Worm (Caenorhabditis elegans) whole organism, young adult: ENCODE measurements around the gene mlc-2.

Experiments
- B0035.1 ChIP-seq: sonication (generic microtip); optimal IDR thresholded peaks from 2 replicates; lab custom pipeline; 2016; ENCODE audit warnings: missing genetic modification characterization, mild to moderate bottlenecking, missing compliant biosample characterization, missing genotype, missing genetic modification reagents
- F10E7.11 ChIP-seq: sonication (generic microtip); optimal IDR thresholded peaks from 2 replicates; lab custom pipeline; 2017; ENCODE audit warnings: mild to moderate bottlenecking, missing genetic modification characterization, moderate library complexity, missing compliant biosample characterization
- F57A8.1 ChIP-seq: fragments of 200-800 bp; sonication (Bioruptor generic); optimal IDR thresholded peaks from 2 replicates; lab custom pipeline; 2018; ENCODE audit warnings: mild to moderate bottlenecking, missing genetic modification characterization, moderate library complexity, missing compliant biosample characterization
- K11D2.4 ChIP-seq: fragments of 200-800 bp; sonication (Bioruptor generic); IDR thresholded peaks from 2 replicates; pipeline ENCODE4 v1.3.6; 2022; ENCODE audit warnings: missing genetic modification reagents, missing genetic modification characterization, missing compliant biosample characterization
- bed-2 ChIP-seq: fragments of 200-800 bp; sonication (Bioruptor generic); IDR thresholded peaks from 2 replicates; pipeline ENCODE4 v1.3.6; 2022; ENCODE audit warnings: missing genetic modification reagents, missing genetic modification characterization, missing compliant biosample characterization
- ccch-3 ChIP-seq: fragments of 200-800 bp; sonication (Bioruptor generic); optimal IDR thresholded peaks from 2 replicates; lab custom pipeline; 2018; ENCODE audit warnings: mild to moderate bottlenecking, missing genetic modification characterization, missing compliant biosample characterization
- dpl-1 ChIP-seq: fragments of 150-350 bp; optimal IDR thresholded peaks from 2 replicates; lab custom pipeline; 2014; ENCODE audit warnings: missing biosample characterization, missing genetic modification reagents, missing genetic modification characterization
- him-1 ChIP-seq: sonication (generic microtip); optimal IDR thresholded peaks from 2 replicates; lab custom pipeline; 2016; ENCODE audit warnings: missing genotype, missing genetic modification reagents, missing genetic modification characterization, missing compliant biosample characterization
- nhr-179 ChIP-seq: sonication (generic microtip); optimal IDR thresholded peaks from 2 replicates; lab custom pipeline; 2016; ENCODE audit warnings: mild to moderate bottlenecking, missing genetic modification characterization, missing compliant biosample characterization
- sea-2 ChIP-seq: fragments of 200-800 bp; sonication (Bioruptor generic); IDR thresholded peaks from 2 replicates; pipeline ENCODE4 v1.3.6; 2022; ENCODE audit warnings: missing genetic modification characterization, missing compliant biosample characterization
- snpc-4 ChIP-seq, 5 experiments: fragments of 150-350 bp in 1 of 5; sonication (generic microtip) in 4 of 5; optimal IDR thresholded peaks; 2 replicates each; lab custom pipeline; 2014 to 2018; ENCODE audit warnings: missing genetic modification characterization in 5 of 5, missing biosample characterization in 3 of 5, antibody characterized with exemption in 2 of 5, mild to moderate bottlenecking in 2 of 5, missing compliant biosample characterization in 2 of 5, missing genotype in 2 of 5, moderate library complexity in 2 of 5, missing genetic modification reagents in 1 of 5
- ztf-28 ChIP-seq: fragments of 200-800 bp; sonication (Bioruptor generic); IDR thresholded peaks from 2 replicates; pipeline ENCODE4 v1.3.6; 2022; ENCODE audit warnings: missing genetic modification reagents, missing genetic modification characterization, missing compliant biosample characterization

DNA sequence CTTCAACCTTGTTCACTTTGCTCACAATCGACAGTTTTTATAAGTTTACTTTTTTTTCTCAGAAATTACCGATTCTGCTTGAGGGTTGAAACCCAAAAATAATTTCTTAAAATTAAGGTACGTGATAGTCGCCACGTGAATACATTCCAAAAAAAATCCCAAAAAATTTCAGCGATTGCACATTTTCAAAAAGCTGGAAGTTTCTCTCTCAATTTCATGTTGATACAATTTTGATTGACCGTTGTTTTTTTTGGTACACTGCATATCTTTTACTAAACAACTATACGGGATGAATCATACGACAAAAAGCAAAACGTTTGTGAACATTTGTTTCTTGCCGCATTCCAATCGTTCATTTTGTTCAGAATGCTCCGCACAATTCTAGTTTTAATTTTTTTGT lies 18.0 kb downstream of the mlc-2 start, which contains the start of gene C36E6.8:
- TF ChIP-seq sea-2 (GFP tag; lab: Robert Waterston, UW) (no peak), K11D2.4 (GFP tag; lab: Robert Waterston, UW) (no peak), bed-2 (no peak), nhr-179 (no peak), B0035.1 (tag; lab: Kevin White, UChicago) (no peak), him-1 (tag; lab: Kevin White, UChicago) (no peak), dpl-1 (no peak), snpc-4 (GFP tag; optimal IDR thresholded peaks at IDR 0.05; lab: Kevin White, UChicago) (no peak), snpc-4 (tag; optimal IDR thresholded peaks at IDR 0.05; lab: Kevin White, UChicago) (no peak), F10E7.11 (tag; lab: Kevin White, UChicago) (no peak), ztf-28 (no peak), F57A8.1 (GFP tag; lab: Kevin White, UChicago) (no peak), ccch-3 (GFP tag; lab: Kevin White, UChicago) (no peak)
